Worm (Caenorhabditis elegans) whole organism, L4/young adult: ENCODE results near the gene C29F7.10.

ENCODE experiments used
- dao-5 ChIP-seq: sonication (generic microtip); optimal IDR thresholded peaks from 2 replicates; lab custom pipeline; 2016; ENCODE audit warnings: missing genotype, missing genetic modification characterization, moderate library complexity, missing compliant biosample characterization
- him-1 ChIP-seq: sonication (generic microtip); optimal IDR thresholded peaks from 2 replicates; lab custom pipeline; 2016; ENCODE audit warnings: missing genotype, missing genetic modification reagents, missing genetic modification characterization, missing compliant biosample characterization

ce11 chrX:13448665-13449099 is 17.4 kb upstream of the C29F7.10 start:
- TF ChIP-seq him-1 (tag; lab: Kevin White, UChicago): peak; percentile 69
- peak; percentile 68 for TF ChIP-seq dao-5
